Fruit fly (Drosophila melanogaster) whole organism, embryonic: ENCODE data around the gene CG7530.

ENCODE experiments used
- ATbp ChIP-seq: fragments of 200-800 bp; sonication (Bioruptor generic); optimal IDR thresholded peaks from 2 replicates; lab custom pipeline; 2017; ENCODE audit warnings: missing biosample characterization, mild to moderate bottlenecking, missing genetic modification characterization, missing genetic modification reagents
- Antp ChIP-seq: fragments of 200-800 bp; sonication (Bioruptor generic); optimal IDR thresholded peaks from 3 replicates; lab custom pipeline; 2016; ENCODE audit warnings: missing biosample characterization, missing genetic modification characterization
- Atf6 ChIP-seq: fragments of 200-800 bp; sonication (Bioruptor generic); IDR thresholded peaks from 2 replicates; pipeline ENCODE4 v1.3.6; 2022; ENCODE audit warnings: missing biosample characterization, missing genetic modification characterization
- CG10543 ChIP-seq: fragments of 200-800 bp; sonication (Bioruptor generic); optimal IDR thresholded peaks from 3 replicates; lab custom pipeline; 2017; ENCODE audit warnings: missing biosample characterization, mild to moderate bottlenecking, missing genetic modification characterization, moderate library complexity
- CG10979 ChIP-seq: fragments of 200-800 bp; sonication (Bioruptor generic); optimal IDR thresholded peaks from 2 replicates; lab custom pipeline; 2018; ENCODE audit warnings: missing biosample characterization, mild to moderate bottlenecking, missing genetic modification characterization, moderate library complexity
- CG11093 ChIP-seq: fragments of 200-800 bp; sonication (Bioruptor generic); IDR thresholded peaks from 3 replicates; pipeline ENCODE4 v1.3.6; 2022; ENCODE audit warnings: missing biosample characterization, missing genetic modification characterization
- CG12104 ChIP-seq: fragments of 200-800 bp; sonication (Bioruptor generic); optimal IDR thresholded peaks from 3 replicates; lab custom pipeline; 2016; ENCODE audit warnings: missing biosample characterization, missing genetic modification characterization
- CG13123 ChIP-seq: fragments of 200-800 bp; sonication (Bioruptor generic); optimal IDR thresholded peaks from 2 replicates; lab custom pipeline; 2016; ENCODE audit warnings: missing biosample characterization, missing genetic modification characterization
- CG13287 ChIP-seq: fragments of 200-800 bp; sonication (Bioruptor generic); IDR thresholded peaks from 2 replicates; pipeline ENCODE4 v1.3.6; 2022; ENCODE audit warnings: missing biosample characterization, missing genetic modification characterization; ENCODE audit not compliant: partially characterized antibody
- CG13424 ChIP-seq: fragments of 200-800 bp; sonication (Bioruptor generic); optimal IDR thresholded peaks from 2 replicates; lab custom pipeline; 2019; ENCODE audit warnings: missing biosample characterization, mild to moderate bottlenecking, missing genetic modification characterization, moderate library complexity
- CG14860 ChIP-seq: fragments of 200-800 bp; sonication (Bioruptor generic); IDR thresholded peaks from 3 replicates; pipeline ENCODE4 v1.3.6; 2022; ENCODE audit warnings: missing biosample characterization, missing genetic modification characterization; ENCODE audit not compliant: partially characterized antibody
- CG1529 ChIP-seq: fragments of 200-800 bp; sonication (Bioruptor generic); optimal IDR thresholded peaks from 3 replicates; lab custom pipeline; 2018; ENCODE audit warnings: missing biosample characterization, missing genetic modification characterization
- CG15514 ChIP-seq: fragments of 200-800 bp; sonication (Bioruptor generic); optimal IDR thresholded peaks from 3 replicates; lab custom pipeline; 2017; ENCODE audit warnings: missing biosample characterization, missing genetic modification characterization, mild to moderate bottlenecking, moderate library complexity, missing genetic modification reagents
- CG15696 ChIP-seq: fragments of 200-800 bp; sonication (Bioruptor generic); optimal IDR thresholded peaks from 2 replicates; lab custom pipeline; 2019; ENCODE audit warnings: missing biosample characterization, mild to moderate bottlenecking, missing genetic modification characterization, moderate library complexity
- CG18011 ChIP-seq: fragments of 200-800 bp; sonication (Bioruptor generic); optimal IDR thresholded peaks from 2 replicates; lab custom pipeline; 2017; ENCODE audit warnings: missing biosample characterization, missing genetic modification characterization, mild to moderate bottlenecking, moderate library complexity, missing genotype
- CG18476 ChIP-seq: fragments of 200-800 bp; sonication (Bioruptor generic); optimal IDR thresholded peaks from 2 replicates; lab custom pipeline; 2016; ENCODE audit warnings: missing biosample characterization, mild to moderate bottlenecking, missing genetic modification characterization
- CG2116 ChIP-seq: fragments of 200-800 bp; sonication (Bioruptor generic); optimal IDR thresholded peaks from 3 replicates; lab custom pipeline; 2018; ENCODE audit warnings: missing biosample characterization, mild to moderate bottlenecking, missing genetic modification characterization
- CG2120 ChIP-seq: fragments of 200-800 bp; sonication (Bioruptor generic); optimal IDR thresholded peaks from 3 replicates; lab custom pipeline; 2016; ENCODE audit warnings: missing biosample characterization, missing genetic modification characterization
- CG2875 ChIP-seq: fragments of 200-800 bp; sonication (Bioruptor generic); optimal IDR thresholded peaks from 2 replicates; lab custom pipeline; 2017; ENCODE audit warnings: missing biosample characterization, mild to moderate bottlenecking, missing genetic modification characterization, missing genetic modification reagents
- CG6765 ChIP-seq: fragments of 200-800 bp; sonication (Bioruptor generic); optimal IDR thresholded peaks from 3 replicates; lab custom pipeline; 2017; ENCODE audit warnings: missing biosample characterization, mild to moderate bottlenecking, missing genetic modification characterization
- CG7839 ChIP-seq: fragments of 200-800 bp; sonication (Bioruptor generic); optimal IDR thresholded peaks from 3 replicates; lab custom pipeline; 2018; ENCODE audit warnings: missing biosample characterization, mild to moderate bottlenecking, missing genetic modification characterization, moderate library complexity
- CG7963 ChIP-seq: fragments of 200-800 bp; sonication (Bioruptor generic); IDR thresholded peaks from 3 replicates; pipeline ENCODE4 v1.3.6; 2022; ENCODE audit warnings: missing biosample characterization, missing genetic modification characterization; ENCODE audit not compliant: partially characterized antibody
- D19A ChIP-seq: fragments of 200-800 bp; optimal IDR thresholded peaks from 3 replicates; lab custom pipeline; 2019; ENCODE audit warnings: missing biosample characterization, mild to moderate bottlenecking, missing genetic modification characterization, moderate library complexity
- Deaf1 ChIP-seq: fragments of 200-800 bp; optimal IDR thresholded peaks from 3 replicates; lab custom pipeline; 2019; ENCODE audit warnings: missing biosample characterization, mild to moderate bottlenecking, missing genetic modification characterization, moderate library complexity
- Fer1 ChIP-seq: fragments of 200-800 bp; sonication (Bioruptor generic); optimal IDR thresholded peaks from 2 replicates; lab custom pipeline; 2017; ENCODE audit warnings: missing biosample characterization, mild to moderate bottlenecking, missing genetic modification characterization
- HLHmδ ChIP-seq: fragments of 200-800 bp; sonication (Bioruptor generic); optimal IDR thresholded peaks from 2 replicates; lab custom pipeline; 2018; ENCODE audit warnings: missing biosample characterization, mild to moderate bottlenecking, missing genetic modification characterization, moderate library complexity
- Lpt ChIP-seq: fragments of >200 bp; optimal IDR thresholded peaks from 2 replicates; lab custom pipeline; 2018; ENCODE audit warnings: missing biosample characterization, missing genetic modification characterization
- MTF-1 ChIP-seq: fragments of 200-800 bp; sonication (Bioruptor generic); optimal IDR thresholded peaks from 2 replicates; lab custom pipeline; 2018; ENCODE audit warnings: missing biosample characterization, mild to moderate bottlenecking, missing genetic modification characterization, borderline replicate concordance
- Meics ChIP-seq: fragments of 200-800 bp; sonication (Bioruptor generic); optimal IDR thresholded peaks from 2 replicates; lab custom pipeline; 2017; ENCODE audit warnings: missing biosample characterization, mild to moderate bottlenecking, missing genetic modification characterization
- Nf-YA ChIP-seq: fragments of 200-800 bp; sonication (Bioruptor generic); IDR thresholded peaks from 2 replicates; pipeline ENCODE4 v1.3.6; 2022; ENCODE audit warnings: missing biosample characterization, missing genetic modification characterization
- Pdp1 ChIP-seq, 2 experiments: fragments of 200-800 bp; sonication (Bioruptor generic); optimal IDR thresholded peaks; 3 replicates each; lab custom pipeline; 2016; ENCODE audit warnings: missing biosample characterization in 2 of 2, missing genetic modification characterization in 2 of 2, mild to moderate bottlenecking in 1 of 2, moderate library complexity in 1 of 2
- Ravus ChIP-seq: fragments of 200-800 bp; sonication (Bioruptor generic); IDR thresholded peaks from 2 replicates; pipeline ENCODE4 v1.3.6; 2022; ENCODE audit warnings: missing biosample characterization, missing genetic modification characterization
- Xbp1 ChIP-seq: fragments of 200-800 bp; sonication (Bioruptor generic); optimal IDR thresholded peaks from 3 replicates; lab custom pipeline; 2016; ENCODE audit warnings: missing biosample characterization, mild to moderate bottlenecking, missing genetic modification characterization
- bowl ChIP-seq: fragments of 200-800 bp; sonication (Bioruptor generic); IDR thresholded peaks from 2 replicates; pipeline ENCODE4 v1.3.6; 2022; ENCODE audit warnings: missing biosample characterization, missing genetic modification characterization
- br ChIP-seq: fragments of >200 bp; optimal IDR thresholded peaks from 2 replicates; lab custom pipeline; 2017
- cg ChIP-seq: fragments of 200-800 bp; sonication (Bioruptor generic); optimal IDR thresholded peaks from 3 replicates; lab custom pipeline; 2019; ENCODE audit warnings: missing biosample characterization, mild to moderate bottlenecking, missing genetic modification characterization, moderate library complexity
- eve ChIP-seq, 2 experiments: fragments of >200 bp; optimal IDR thresholded peaks; 2 replicates each; lab custom pipeline; 2017; ENCODE audit warnings: missing biosample characterization in 2 of 2, missing genetic modification characterization in 2 of 2
- fu2 ChIP-seq: fragments of 200-800 bp; sonication (Bioruptor generic); optimal IDR thresholded peaks from 2 replicates; lab custom pipeline; 2016; ENCODE audit warnings: missing biosample characterization, missing genetic modification characterization
- jumu ChIP-seq: fragments of 200-800 bp; sonication (Bioruptor generic); optimal IDR thresholded peaks from 3 replicates; lab custom pipeline; 2016; ENCODE audit warnings: missing biosample characterization, missing genetic modification characterization
- kah ChIP-seq: fragments of 200-800 bp; sonication (Bioruptor generic); optimal IDR thresholded peaks from 2 replicates; lab custom pipeline; 2018; ENCODE audit warnings: missing biosample characterization, mild to moderate bottlenecking, missing genetic modification characterization
- luna ChIP-seq: fragments of 200-800 bp; sonication (Bioruptor generic); optimal IDR thresholded peaks from 2 replicates; lab custom pipeline; 2016; ENCODE audit warnings: missing biosample characterization, missing genetic modification characterization
- phol ChIP-seq: fragments of 200-800 bp; sonication (Bioruptor generic); optimal IDR thresholded peaks from 3 replicates; lab custom pipeline; 2018; ENCODE audit warnings: missing biosample characterization, mild to moderate bottlenecking, missing genetic modification characterization, moderate library complexity
- pros ChIP-seq: fragments of 200-800 bp; sonication (Bioruptor generic); optimal IDR thresholded peaks from 3 replicates; lab custom pipeline; 2019; ENCODE audit warnings: missing biosample characterization, mild to moderate bottlenecking, missing genetic modification characterization, moderate library complexity
- pzg ChIP-seq: fragments of 200-800 bp; sonication (Bioruptor generic); optimal IDR thresholded peaks from 3 replicates; lab custom pipeline; 2018; ENCODE audit warnings: missing biosample characterization, mild to moderate bottlenecking, missing genetic modification characterization, moderate library complexity
- shn ChIP-seq: fragments of 200-800 bp; sonication (Bioruptor generic); optimal IDR thresholded peaks from 3 replicates; lab custom pipeline; 2016; ENCODE audit warnings: missing biosample characterization, missing genetic modification characterization
- sima ChIP-seq: fragments of 200-800 bp; sonication (Bioruptor generic); optimal IDR thresholded peaks from 2 replicates; lab custom pipeline; 2016; ENCODE audit warnings: missing biosample characterization, missing genetic modification characterization
- trem ChIP-seq: fragments of 200-800 bp; optimal IDR thresholded peaks from 3 replicates; lab custom pipeline; 2019; ENCODE audit warnings: missing biosample characterization, mild to moderate bottlenecking, missing genetic modification characterization, moderate library complexity
- tx ChIP-seq: fragments of 200-800 bp; sonication (Bioruptor generic); optimal IDR thresholded peaks from 2 replicates; lab custom pipeline; 2016; ENCODE audit warnings: missing biosample characterization, missing genetic modification characterization

The CG7530 gene

dm6 chr3R:14723671-14724500 is 7.4 kb downstream of the CG7530 start, which contains the start of gene kibra (continued):
- TF ChIP-seq CG2116 (GFP tag; lab: Kevin White, UChicago) (peak; percentile 93), CG1529 (peak; percentile 35), CG7839 (tag; lab: Kevin White, UChicago) (peak; percentile 54), D19A (peak; percentile 44), CG2875 (no peak), Ravus (no peak), CG13424 (tag; lab: Kevin White, UChicago) (peak; percentile 62), CG15514 (GFP tag; lab: Kevin White, UChicago) (peak; percentile 100), trem (tag; lab: Kevin White, UChicago) (peak; percentile 88), Pdp1 (GFP tag; optimal IDR thresholded peaks at IDR 0.05; lab: Kevin White, UChicago) (peak; percentile 59 to 72), CG10979 (peak; percentile 65), Meics (GFP tag; lab: Kevin White, UChicago) (peak; percentile 59), Deaf1 (tag; lab: Kevin White, UChicago) (peak; percentile 88), CG12104 (GFP tag; lab: Kevin White, UChicago) (peak; percentile 42), Nf-YA (GFP tag; lab: Robert Waterston, UW) (no peak), luna (GFP tag; lab: Kevin White, UChicago) (peak; percentile 75), Atf6 (GFP tag; lab: Robert Waterston, UW) (no peak), HLHmδ (GFP tag; lab: Kevin White, UChicago) (peak; percentile 57), sima (GFP tag; lab: Kevin White, UChicago) (no peak), pzg (GFP tag; lab: Kevin White, UChicago) (peak; percentile 98), ATbp (peak; percentile 17), tx (GFP tag; lab: Kevin White, UChicago) (peak; percentile 38), fu2 (peak; percentile 37), kah (GFP tag; lab: Kevin White, UChicago) (peak; percentile 2), CG14860 (no peak), Antp (GFP tag; lab: Kevin White, UChicago) (peak; percentile 73), CG18476 (GFP tag; lab: Kevin White, UChicago) (peak; percentile 52), Lpt (no peak), eve (GFP tag; optimal IDR thresholded peaks at IDR 0.05; lab: Kevin White, UChicago) (peak in 1 of 2 experiments; percentile 92), CG13123 (GFP tag; lab: Kevin White, UChicago) (peak; percentile 11), CG18011 (GFP tag; lab: Kevin White, UChicago) (no peak), MTF-1 (GFP tag; lab: Kevin White, UChicago) (peak; percentile 28), CG2120 (GFP tag; lab: Kevin White, UChicago) (peak; percentile 82), bowl (GFP tag; lab: Robert Waterston, UW) (no peak), shn (peak; percentile 69), CG11093 (GFP tag; lab: Robert Waterston, UW) (peak; percentile 70; the same call in 1 of the 3 replicates), CG6765 (GFP tag; lab: Kevin White, UChicago) (peak; percentile 49), br (lab: Kevin White, UChicago) (no peak), CG7963 (no peak), CG13287 (GFP tag; lab: Robert Waterston, UW) (no peak), cg (GFP tag; lab: Kevin White, UChicago) (peak; percentile 96), CG15696 (tag; lab: Kevin White, UChicago) (peak; percentile 76), phol (peak; percentile 81), pros (GFP tag; lab: Kevin White, UChicago) (peak; percentile 84), jumu (GFP tag; lab: Kevin White, UChicago) (peak; percentile 87), CG10543 (GFP tag; lab: Kevin White, UChicago) (peak; percentile 84), Fer1 (GFP tag; lab: Kevin White, UChicago) (peak; percentile 60), Xbp1 (GFP tag; lab: Kevin White, UChicago) (peak; percentile 73)
